Worm (Caenorhabditis elegans) whole organism, L2 larva: ENCODE results near the gene clh-3.

Experiments
- C34F6.9 ChIP-seq: fragments of 150-350 bp; optimal IDR thresholded peaks from 2 replicates; lab custom pipeline; 2014; ENCODE audit warnings: missing biosample characterization, missing genetic modification characterization
- F13H6.1 ChIP-seq: sonication (generic microtip); optimal IDR thresholded peaks from 2 replicates; lab custom pipeline; 2016; ENCODE audit warnings: missing genetic modification characterization, missing compliant biosample characterization
- R02D3.7 ChIP-seq: fragments of 150-350 bp; optimal IDR thresholded peaks from 2 replicates; lab custom pipeline; 2014; ENCODE audit warnings: missing biosample characterization, missing genetic modification characterization
- Y55F3AM.14 ChIP-seq: fragments of 200-800 bp; sonication (Bioruptor generic); optimal IDR thresholded peaks from 2 replicates; lab custom pipeline; 2018; ENCODE audit warnings: mild to moderate bottlenecking, missing genetic modification characterization, missing compliant biosample characterization
- ZK546.5 ChIP-seq: sonication (generic microtip); optimal IDR thresholded peaks from 2 replicates; lab custom pipeline; 2017; ENCODE audit warnings: missing biosample characterization, missing genetic modification characterization
- aly-2 ChIP-seq: fragments of 150-350 bp; optimal IDR thresholded peaks from 2 replicates; lab custom pipeline; 2014; ENCODE audit warnings: missing biosample characterization, missing genetic modification characterization
- ama-1 ChIP-seq: fragments of 150-350 bp; optimal IDR thresholded peaks from 2 replicates; lab custom pipeline; 2018; ENCODE audit warnings: inconsistent platforms
- blmp-1 ChIP-seq: sonication (generic microtip); optimal IDR thresholded peaks from 2 replicates; lab custom pipeline; 2017; ENCODE audit warnings: missing genetic modification characterization, mild to moderate bottlenecking, missing compliant biosample characterization, antibody characterized with exemption, moderate library complexity; ENCODE audit not compliant: insufficient read depth
- ceh-16 ChIP-seq: fragments of 150-350 bp; optimal IDR thresholded peaks from 2 replicates; lab custom pipeline; 2014; ENCODE audit warnings: missing biosample characterization, missing genetic modification characterization
- ceh-82 ChIP-seq: fragments of 150-350 bp; optimal IDR thresholded peaks from 2 replicates; lab custom pipeline; 2014; ENCODE audit warnings: missing biosample characterization, missing genetic modification characterization
- crh-2 ChIP-seq: sonication (generic microtip); optimal IDR thresholded peaks from 2 replicates; lab custom pipeline; 2017; ENCODE audit warnings: missing biosample characterization, missing genetic modification characterization
- egl-27 ChIP-seq: sonication (generic microtip); optimal IDR thresholded peaks from 3 replicates; lab custom pipeline; 2017; ENCODE audit warnings: missing biosample characterization, missing genetic modification reagents, missing genetic modification characterization
- elt-1 ChIP-seq: fragments of 150-350 bp; optimal IDR thresholded peaks from 2 replicates; lab custom pipeline; 2014; ENCODE audit warnings: missing biosample characterization, missing genetic modification characterization
- elt-3 ChIP-seq: sonication (generic microtip); optimal IDR thresholded peaks from 2 replicates; lab custom pipeline; 2017; ENCODE audit warnings: missing biosample characterization, missing genetic modification characterization
- fos-1 ChIP-seq: fragments of 150-350 bp; optimal IDR thresholded peaks from 2 replicates; lab custom pipeline; 2014; ENCODE audit warnings: missing biosample characterization, missing genetic modification characterization
- gmeb-1 ChIP-seq: fragments of 150-350 bp; optimal IDR thresholded peaks from 2 replicates; lab custom pipeline; 2014; ENCODE audit warnings: missing biosample characterization, missing genetic modification characterization
- lin-11 ChIP-seq: fragments of 150-350 bp; sonication (generic microtip); optimal IDR thresholded peaks from 2 replicates; lab custom pipeline; 2014; ENCODE audit warnings: missing biosample characterization, missing genetic modification characterization, inconsistent platforms, mixed read lengths
- lin-39 ChIP-seq: fragments of 150-350 bp; optimal IDR thresholded peaks from 2 replicates; lab custom pipeline; 2014; ENCODE audit warnings: missing biosample characterization, missing genetic modification reagents, missing genetic modification characterization
- lsy-2 ChIP-seq, 2 experiments: fragments of 150-350 bp in 1 of 2; sonication (generic microtip) in 1 of 2; optimal IDR thresholded peaks; 2 replicates each; lab custom pipeline; 2014 to 2017; ENCODE audit warnings: missing biosample characterization in 2 of 2, missing genetic modification characterization in 2 of 2
- mbf-1 ChIP-seq: sonication (generic microtip); optimal IDR thresholded peaks from 2 replicates; lab custom pipeline; 2017; ENCODE audit warnings: missing biosample characterization, missing genetic modification characterization
- mdl-1 ChIP-seq, 2 experiments: fragments of 150-350 bp in 1 of 2; sonication (generic microtip) in 1 of 2; optimal IDR thresholded peaks; 2 replicates each; lab custom pipeline; 2017; ENCODE audit warnings: missing biosample characterization in 2 of 2, missing genetic modification characterization in 2 of 2
- nhr-10 ChIP-seq: sonication (generic microtip); optimal IDR thresholded peaks from 2 replicates; lab custom pipeline; 2017; ENCODE audit warnings: missing biosample characterization, missing genetic modification characterization
- nhr-11 ChIP-seq: fragments of 150-350 bp; optimal IDR thresholded peaks from 2 replicates; lab custom pipeline; 2014; ENCODE audit warnings: missing biosample characterization, missing genetic modification characterization
- nhr-12 ChIP-seq: fragments of 150-350 bp; optimal IDR thresholded peaks from 2 replicates; lab custom pipeline; 2014; ENCODE audit warnings: missing biosample characterization, missing genetic modification characterization
- nhr-237 ChIP-seq: fragments of 150-350 bp; optimal IDR thresholded peaks from 2 replicates; lab custom pipeline; 2014; ENCODE audit warnings: missing biosample characterization, missing genetic modification characterization
- nhr-25 ChIP-seq: fragments of 150-350 bp; sonication (generic microtip); optimal IDR thresholded peaks from 3 replicates; lab custom pipeline; 2014; ENCODE audit warnings: missing biosample characterization, missing genetic modification characterization
- nhr-6 ChIP-seq: fragments of 150-350 bp; optimal IDR thresholded peaks from 2 replicates; lab custom pipeline; 2014; ENCODE audit warnings: missing biosample characterization, missing genetic modification characterization
- nhr-77 ChIP-seq: fragments of 150-350 bp; optimal IDR thresholded peaks from 2 replicates; lab custom pipeline; 2014; ENCODE audit warnings: missing biosample characterization, missing genetic modification characterization
- sem-4 ChIP-seq: fragments of 150-350 bp; optimal IDR thresholded peaks from 2 replicates; lab custom pipeline; 2014; ENCODE audit warnings: missing biosample characterization, missing genetic modification reagents, missing genetic modification characterization
- skn-1 ChIP-seq: sonication (generic microtip); optimal IDR thresholded peaks from 2 replicates; lab custom pipeline; 2017; ENCODE audit warnings: missing biosample characterization, missing genetic modification characterization
- sma-3 ChIP-seq: sonication (generic microtip); optimal IDR thresholded peaks from 2 replicates; lab custom pipeline; 2016; ENCODE audit warnings: missing genetic modification reagents, missing genetic modification characterization, missing compliant biosample characterization
- sma-9 ChIP-seq, 2 experiments: fragments of 150-350 bp in 1 of 2; sonication (generic microtip) in 1 of 2; optimal IDR thresholded peaks; 2 replicates each; lab custom pipeline; 2014 to 2016; ENCODE audit warnings: missing genetic modification characterization in 2 of 2, mild to moderate bottlenecking in 1 of 2, missing biosample characterization in 1 of 2, missing compliant biosample characterization in 1 of 2, missing genetic modification reagents in 1 of 2, moderate library complexity in 1 of 2
- snpc-4 ChIP-seq: fragments of 150-350 bp; optimal IDR thresholded peaks from 2 replicates; lab custom pipeline; 2014; ENCODE audit warnings: missing biosample characterization, missing genetic modification characterization
- unc-39 ChIP-seq: fragments of 150-350 bp; optimal IDR thresholded peaks from 2 replicates; lab custom pipeline; 2014; ENCODE audit warnings: missing biosample characterization, missing genetic modification characterization
- unc-55 ChIP-seq: fragments of 150-350 bp; sonication (generic microtip); optimal IDR thresholded peaks from 3 replicates; lab custom pipeline; 2014; ENCODE audit warnings: missing biosample characterization, missing genetic modification reagents, missing genetic modification characterization
- unc-62 ChIP-seq: fragments of 150-350 bp; optimal IDR thresholded peaks from 2 replicates; lab custom pipeline; 2014; ENCODE audit warnings: missing biosample characterization, missing genetic modification reagents, missing genetic modification characterization
- zag-1 ChIP-seq: fragments of 150-350 bp; optimal IDR thresholded peaks from 2 replicates; lab custom pipeline; 2014; ENCODE audit warnings: missing biosample characterization, missing genetic modification characterization
- ztf-11 ChIP-seq: sonication (generic microtip); optimal IDR thresholded peaks from 2 replicates; lab custom pipeline; 2017; ENCODE audit warnings: missing biosample characterization, missing genetic modification characterization
- ztf-4 ChIP-seq: fragments of 150-350 bp; optimal IDR thresholded peaks from 2 replicates; lab custom pipeline; 2014; ENCODE audit warnings: missing biosample characterization, missing genetic modification characterization

Gene clh-3

ce11 chrII:7253073-7253472 lies 27.4 kb upstream of the clh-3 start, which contains the start of gene lsm-4:
Gene lsm-4, minus strand, starts transcription at chrII:7253163.
- TF ChIP-seq ZK546.5 (tag; lab: Kevin White, UChicago) (no peak), lsy-2 (tag; optimal IDR thresholded peaks at IDR 0.05; lab: Kevin White, UChicago) (peak in 1 of 2 experiments; percentile 3), ama-1 (peak; percentile 7)

- TF ChIP-seq sma-9 (GFP tag; optimal IDR thresholded peaks at IDR 0.05; lab: Kevin White, UChicago) = peak; percentile 8
- no peak for TF ChIP-seq sma-9 (tag; optimal IDR thresholded peaks at IDR 0.05; lab: Kevin White, UChicago)
- peak; percentile 6 for TF ChIP-seq sma-3
- no peak for TF ChIP-seq nhr-237 (tag; lab: Kevin White, UChicago)
- no peak for TF ChIP-seq elt-3 (tag; lab: Kevin White, UChicago)
- peak; percentile 79 for TF ChIP-seq fos-1 (tag; lab: Kevin White, UChicago)
- TF ChIP-seq R02D3.7 = no peak
- TF ChIP-seq nhr-12 (tag; lab: Kevin White, UChicago) = no peak
- no peak for TF ChIP-seq nhr-6 (tag; lab: Kevin White, UChicago)
- TF ChIP-seq zag-1 = no peak
- TF ChIP-seq ztf-4 (tag; lab: Kevin White, UChicago) = no peak
Observed at ce11 chrII:7251978-7252377, 26.3 kb upstream of the clh-3 start, which contains the start of the genes prx-13 and ada-2. Gene prx-13, minus strand, starts transcription at chrII:7252015. Gene ada-2, plus strand, starts transcription at chrII:7252259.

DNA sequence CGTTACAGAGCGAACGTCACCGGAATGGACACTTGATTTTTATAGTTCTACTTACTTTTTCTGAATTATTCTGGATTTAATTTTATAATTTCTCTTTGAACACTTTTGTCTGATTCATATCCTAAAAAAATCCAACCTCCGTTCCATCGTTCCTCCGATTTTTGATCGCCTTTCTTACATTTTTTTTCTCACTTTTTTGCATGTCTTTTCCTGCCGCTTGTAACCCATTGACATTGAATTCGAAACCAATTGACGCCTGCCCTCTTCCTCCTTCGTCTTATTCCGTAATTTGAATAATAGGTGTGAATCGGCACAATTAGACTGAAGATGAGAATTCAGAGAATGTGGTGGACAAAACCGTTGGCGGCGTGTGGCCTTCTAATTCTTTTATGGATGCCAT lies 19.9 kb upstream of the clh-3 start, which contains the start of gene skpo-3:
Gene skpo-3, plus strand, starts transcription at position 301 of the 400 bp plus-strand sequence.
- no peak for TF ChIP-seq nhr-6 (tag; lab: Kevin White, UChicago)
- TF ChIP-seq egl-27 (tag; lab: Kevin White, UChicago) = no peak
- no peak for TF ChIP-seq C34F6.9 (tag; lab: Kevin White, UChicago)
- no peak for TF ChIP-seq snpc-4 (tag; lab: Kevin White, UChicago)
- no peak for TF ChIP-seq elt-1 (tag; lab: Kevin White, UChicago)
- TF ChIP-seq nhr-77 (tag; lab: Kevin White, UChicago) = no peak
- TF ChIP-seq skn-1 (tag; lab: Kevin White, UChicago) = no peak
- no peak for TF ChIP-seq fos-1 (tag; lab: Kevin White, UChicago)
- no peak for TF ChIP-seq mbf-1
- TF ChIP-seq R02D3.7 = no peak
- no peak for TF ChIP-seq lsy-2 (tag; optimal IDR thresholded peaks at IDR 0.05; lab: Kevin White, UChicago)
- no peak for TF ChIP-seq ztf-4 (tag; lab: Kevin White, UChicago)
- TF ChIP-seq lin-39 (tag; lab: Kevin White, UChicago) = no peak
- TF ChIP-seq nhr-12 (tag; lab: Kevin White, UChicago) = no peak

DNA sequence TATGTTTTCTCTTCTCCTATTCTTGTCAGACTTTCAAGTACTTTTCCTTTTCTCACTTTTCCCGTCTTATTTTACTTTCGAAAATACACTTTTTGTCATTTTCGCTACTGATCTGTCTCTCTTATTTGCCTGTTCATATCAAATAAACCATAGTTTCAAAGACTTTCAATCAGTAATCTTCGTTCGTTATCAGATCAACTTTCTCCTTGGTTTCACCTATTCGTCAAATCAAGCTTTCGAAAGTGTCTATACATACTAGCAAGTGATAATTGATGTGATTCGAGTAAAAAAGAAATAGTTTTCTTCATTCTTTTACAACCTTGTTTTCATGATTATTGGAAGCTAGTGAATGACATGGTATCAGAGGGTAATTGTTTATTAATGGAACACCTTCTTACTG lies 17.0 kb upstream of the clh-3 start:
- TF ChIP-seq nhr-10 (tag; lab: Kevin White, UChicago) = no peak
- peak; percentile 28 for TF ChIP-seq sma-3
- TF ChIP-seq blmp-1 (tag; lab: Kevin White, UChicago) = peak; percentile 79

ce11 chrII:7239705-7240104 lies 14.0 kb upstream of the clh-3 start:
- no peak for TF ChIP-seq F13H6.1
- peak; percentile 15 for TF ChIP-seq nhr-25 (tag; lab: Kevin White, UChicago)
- TF ChIP-seq, all 48 proteins: peak for 1

- TF ChIP-seq ceh-16 = peak; percentile 67
- no peak for TF ChIP-seq Y55F3AM.14
- TF ChIP-seq sem-4 = no peak
- no peak for TF ChIP-seq lin-11 (tag; lab: Kevin White, UChicago)
- TF ChIP-seq ztf-11 = no peak
- TF ChIP-seq aly-2 (tag; lab: Kevin White, UChicago) = no peak
Observed at ce11 chrII:7238791-7239190, 13.1 kb upstream of the clh-3 start.

DNA sequence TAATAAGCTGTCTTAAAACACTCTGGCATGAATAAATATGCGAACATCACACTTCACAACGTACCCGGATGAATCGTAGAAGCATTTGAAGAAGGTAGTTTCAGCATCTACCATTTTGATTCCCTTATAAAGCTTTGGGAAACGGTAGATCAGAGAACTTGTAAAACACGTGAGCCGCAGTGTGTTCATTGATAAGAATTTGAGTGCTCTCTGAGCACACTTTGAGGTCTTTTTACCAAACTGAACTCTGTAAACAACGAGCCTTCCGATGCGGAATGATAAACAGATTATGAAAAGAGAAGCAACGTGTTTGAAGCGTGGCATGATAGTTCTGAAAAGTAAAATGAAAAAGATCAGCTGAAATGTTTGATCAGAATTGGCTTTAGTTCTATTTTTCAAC lies 12.5 kb upstream of the clh-3 start, which contains the start of gene aqp-1:
Gene aqp-1, minus strand, starts transcription at position 102 of the 400 bp plus-strand sequence.
- no peak for TF ChIP-seq ceh-82 (tag; lab: Kevin White, UChicago)
- TF ChIP-seq nhr-12 (tag; lab: Kevin White, UChicago) = no peak
- TF ChIP-seq sem-4 = no peak
- TF ChIP-seq aly-2 (tag; lab: Kevin White, UChicago) = no peak
- TF ChIP-seq unc-62 (GFP tag; lab: Kevin White, UChicago) = no peak
- TF ChIP-seq Y55F3AM.14 = no peak
- peak; percentile 24 for TF ChIP-seq F13H6.1
- peak in 1 of 2 experiments; percentile 17 for TF ChIP-seq mdl-1 (tag; optimal IDR thresholded peaks at IDR 0.05; lab: Kevin White, UChicago)
- no peak for TF ChIP-seq gmeb-1 (tag; lab: Kevin White, UChicago)
- no peak for TF ChIP-seq unc-55 (GFP tag; lab: Kevin White, UChicago)
- TF ChIP-seq nhr-11 (tag; lab: Kevin White, UChicago) = no peak
- TF ChIP-seq sma-3 = peak; percentile 21
- no peak for TF ChIP-seq blmp-1 (tag; lab: Kevin White, UChicago)
- no peak for TF ChIP-seq egl-27 (tag; lab: Kevin White, UChicago)
- TF ChIP-seq ztf-4 (tag; lab: Kevin White, UChicago) = no peak
- no peak for TF ChIP-seq unc-39 (tag; lab: Kevin White, UChicago)
- TF ChIP-seq skn-1 (tag; lab: Kevin White, UChicago) = no peak
- no peak for TF ChIP-seq lin-11 (tag; lab: Kevin White, UChicago)
- TF ChIP-seq zag-1 = no peak
- peak; percentile 68 for TF ChIP-seq crh-2 (tag; lab: Kevin White, UChicago)
- TF ChIP-seq ztf-11 = no peak
- peak; percentile 78 for TF ChIP-seq sma-9 (GFP tag; optimal IDR thresholded peaks at IDR 0.05; lab: Kevin White, UChicago)
- TF ChIP-seq sma-9 (tag; optimal IDR thresholded peaks at IDR 0.05; lab: Kevin White, UChicago) = no peak
- TF ChIP-seq lsy-2 (tag; optimal IDR thresholded peaks at IDR 0.05; lab: Kevin White, UChicago) = no peak
- TF ChIP-seq nhr-10 (tag; lab: Kevin White, UChicago) = no peak
